Fruit fly (Drosophila melanogaster): ENCODE measurements around the gene CG14238.

The CG14238 gene

dm6 chr3R:26409780-26410179 is 48.3 kb upstream of the CG14238 start (continued):
- no peak for TF ChIP-seq yki (optimal IDR thresholded peaks at IDR 0.05)
- no peak for TF ChIP-seq ATbp (GFP tag; optimal IDR thresholded peaks at IDR 0.05)
- TF ChIP-seq CG2129 (GFP tag; IDR thresholded peaks at IDR 0.05; ENCODE audit: partially characterized antibody): no peak
- no peak for TF ChIP-seq CG10431 (GFP tag; optimal IDR thresholded peaks at IDR 0.05)
- no peak for TF ChIP-seq pros (GFP tag; optimal IDR thresholded peaks at IDR 0.05)
- no peak for TF ChIP-seq Camta (GFP tag; optimal IDR thresholded peaks at IDR 0.05)
- no peak for TF ChIP-seq CG11723 (GFP tag; optimal IDR thresholded peaks at IDR 0.05)
- no peak for TF ChIP-seq esg (GFP tag; conservative IDR thresholded peaks at IDR 0.05)
- TF ChIP-seq Rx (GFP tag; IDR thresholded peaks at IDR 0.05): no peak
- TF ChIP-seq CoRest (tag; optimal IDR thresholded peaks at IDR 0.05): no peak
- no peak for TF ChIP-seq Xrp1 (GFP tag; IDR thresholded peaks at IDR 0.05)
- TF ChIP-seq C15 (GFP tag; IDR thresholded peaks at IDR 0.05): no peak
- no peak for TF ChIP-seq CG6689 (GFP tag; IDR thresholded peaks at IDR 0.05)
- no peak for TF ChIP-seq Dp (GFP tag; optimal IDR thresholded peaks at IDR 0.05)
- no peak for TF ChIP-seq CG9727 (GFP tag; optimal IDR thresholded peaks at IDR 0.05)
- no peak for TF ChIP-seq Pdp1 (GFP tag; optimal IDR thresholded peaks at IDR 0.05)
- TF ChIP-seq chn (GFP tag; optimal IDR thresholded peaks at IDR 0.05): no peak
- TF ChIP-seq zfh2 (GFP tag; optimal IDR thresholded peaks at IDR 0.05): no peak
- TF ChIP-seq ara (GFP tag; IDR thresholded peaks at IDR 0.05): no peak
- TF ChIP-seq CG33557 (GFP tag; optimal IDR thresholded peaks at IDR 0.05): no peak
- no peak for TF ChIP-seq CG13287 (GFP tag; IDR thresholded peaks at IDR 0.05; ENCODE audit: partially characterized antibody)
- no peak for TF ChIP-seq CG9609 (GFP tag; optimal IDR thresholded peaks at IDR 0.05)
- TF ChIP-seq tup (GFP tag; optimal IDR thresholded peaks at IDR 0.05): no peak
- TF ChIP-seq insv (GFP tag; optimal IDR thresholded peaks at IDR 0.05): no peak
- no peak for TF ChIP-seq CG12744 (GFP tag; optimal IDR thresholded peaks at IDR 0.05)
- no peak for TF ChIP-seq Sry-β (GFP tag; optimal IDR thresholded peaks at IDR 0.05)
- no peak for TF ChIP-seq CG9797 (GFP tag; optimal IDR thresholded peaks at IDR 0.05)
- TF ChIP-seq gem (tag; optimal IDR thresholded peaks at IDR 0.05): peak; percentile 37
- TF ChIP-seq nom (GFP tag; optimal IDR thresholded peaks at IDR 0.05): no peak
- TF ChIP-seq Fer2 (tag; optimal IDR thresholded peaks at IDR 0.05): no peak
- no peak for TF ChIP-seq chinmo (GFP tag; IDR thresholded peaks at IDR 0.05; ENCODE audit: partially characterized antibody)
- TF ChIP-seq bbx (GFP tag; IDR thresholded peaks at IDR 0.05; ENCODE audit: partially characterized antibody): no peak
- no peak for TF ChIP-seq NFAT (GFP tag; IDR thresholded peaks at IDR 0.05)
- TF ChIP-seq sisA (GFP tag; IDR thresholded peaks at IDR 0.05): 0 out of 2 replicates have a peak, but pooled peaks have one; percentile 37
- no peak for TF ChIP-seq CG10543 (GFP tag; optimal IDR thresholded peaks at IDR 0.05)
- no peak for TF ChIP-seq Taf1 (GFP tag; IDR thresholded peaks at IDR 0.05)
- TF ChIP-seq CG14441 (GFP tag; IDR thresholded peaks at IDR 0.05): peak; percentile 60
- TF ChIP-seq gsb-n (tag; optimal IDR thresholded peaks at IDR 0.05): no peak
- TF ChIP-seq bigmax (GFP tag; optimal IDR thresholded peaks at IDR 0.05): no peak
- TF ChIP-seq caup (GFP tag; optimal IDR thresholded peaks at IDR 0.05; ENCODE audit: severe bottlenecking): no peak
- no peak for TF ChIP-seq crol (GFP tag; IDR thresholded peaks at IDR 0.05)
- TF ChIP-seq CG10147 (GFP tag; optimal IDR thresholded peaks at IDR 0.05): no peak
- no peak for TF ChIP-seq exex (tag; optimal IDR thresholded peaks at IDR 0.05)
- TF ChIP-seq Antp (GFP tag; optimal IDR thresholded peaks at IDR 0.05): no peak
- peak; percentile 15 for TF ChIP-seq fd96Cb (tag; optimal IDR thresholded peaks at IDR 0.05)
- no peak for TF ChIP-seq CG15601 (tag; optimal IDR thresholded peaks at IDR 0.05)
- TF ChIP-seq luna (GFP tag; optimal IDR thresholded peaks at IDR 0.05): no peak
- TF ChIP-seq trem (tag; optimal IDR thresholded peaks at IDR 0.05): no peak
- no peak for TF ChIP-seq bowl (GFP tag; IDR thresholded peaks at IDR 0.05)
- no peak for TF ChIP-seq CG2199 (GFP tag; IDR thresholded peaks at IDR 0.05)
- TF ChIP-seq CG18619 (GFP tag; optimal IDR thresholded peaks at IDR 0.05): no peak

All from whole organism, embryonic.